Worm (Caenorhabditis elegans): ENCODE data around the gene F49E12.10.

- no peak for TF ChIP-seq him-1 (tag; optimal IDR thresholded peaks at IDR 0.05)
- no peak for TF ChIP-seq dao-5 (tag; optimal IDR thresholded peaks at IDR 0.05)
Measured at ce11 chrII:8390751-8391150, at the start of gene F49E12.10.

Data from whole organism, L4/young adult.